Fruit fly (Drosophila melanogaster) whole organism, prepupa: ENCODE data around the gene Lgr3.
A peak's percentile ranks its signal among the peaks of the same experiment; 100 is the strongest.

ENCODE experiments used
- CG32006 ChIP-seq: fragments of 200-800 bp; sonication (Bioruptor generic); optimal IDR thresholded peaks from 3 replicates; lab custom pipeline; 2017; ENCODE audit warnings: missing biosample characterization, mild to moderate bottlenecking, missing genetic modification characterization
- CG34406 ChIP-seq: fragments of 200-800 bp; sonication (Bioruptor generic); optimal IDR thresholded peaks from 3 replicates; lab custom pipeline; 2016; ENCODE audit warnings: missing biosample characterization, missing genetic modification characterization
- CG4318 ChIP-seq: fragments of 200-800 bp; sonication (Bioruptor generic); optimal IDR thresholded peaks from 3 replicates; lab custom pipeline; 2017; ENCODE audit warnings: missing biosample characterization, mild to moderate bottlenecking, missing genetic modification characterization
- CG7368 ChIP-seq: fragments of 200-800 bp; sonication (Bioruptor generic); optimal IDR thresholded peaks from 3 replicates; lab custom pipeline; 2016; ENCODE audit warnings: missing biosample characterization, missing genetic modification characterization
- CG9139 ChIP-seq: fragments of 200-800 bp; sonication (Bioruptor generic); optimal IDR thresholded peaks from 3 replicates; lab custom pipeline; 2017; ENCODE audit warnings: missing biosample characterization, mild to moderate bottlenecking, missing genetic modification characterization
- Ets21C ChIP-seq: fragments of 200-800 bp; sonication (Bioruptor generic); optimal IDR thresholded peaks from 3 replicates; lab custom pipeline; 2016; ENCODE audit warnings: missing biosample characterization, missing genetic modification characterization
- Sox102F ChIP-seq: fragments of 200-800 bp; sonication (Bioruptor generic); optimal IDR thresholded peaks from 2 replicates; lab custom pipeline; 2016; ENCODE audit warnings: missing biosample characterization, mild to moderate bottlenecking, missing genetic modification characterization
- Sox14 ChIP-seq: fragments of 200-800 bp; sonication (Bioruptor generic); optimal IDR thresholded peaks from 3 replicates; lab custom pipeline; 2016; ENCODE audit warnings: missing biosample characterization, missing genetic modification characterization
- dsx ChIP-seq: fragments of 200-800 bp; optimal IDR thresholded peaks from 3 replicates; lab custom pipeline; 2019; ENCODE audit warnings: missing biosample characterization, mild to moderate bottlenecking, missing genetic modification characterization, moderate library complexity; ENCODE audit not compliant: poor library complexity, severe bottlenecking
- eg ChIP-seq: fragments of 200-800 bp; sonication (Bioruptor generic); IDR thresholded peaks from 3 replicates; pipeline ENCODE4 v1.3.6; 2022; ENCODE audit warnings: missing biosample characterization, missing genetic modification characterization

- TF ChIP-seq eg (GFP tag; lab: Robert Waterston, UW), result no peak
- no peak for TF ChIP-seq dsx
- TF ChIP-seq CG9139 (GFP tag; lab: Kevin White, UChicago), result no peak
- TF ChIP-seq CG34406, result no peak
- TF ChIP-seq Sox102F (GFP tag; lab: Kevin White, UChicago), result peak; percentile 8
- TF ChIP-seq Ets21C (GFP tag; lab: Kevin White, UChicago), result no peak
- TF ChIP-seq CG7368 (GFP tag; lab: Kevin White, UChicago), result no peak
- no peak for TF ChIP-seq Sox14 (GFP tag; lab: Kevin White, UChicago)
- no peak for TF ChIP-seq CG4318 (GFP tag; lab: Kevin White, UChicago)
- no peak for TF ChIP-seq CG32006 (GFP tag; lab: Kevin White, UChicago)
Observed at dm6 chr3R:25660985-25661530, 4.6 kb upstream of the Lgr3 start, which contains the start of gene Tnks.
